Worm (Caenorhabditis elegans): Measurements from ENCODE around the gene nmr-1.

nmr-1 gene

DNA sequence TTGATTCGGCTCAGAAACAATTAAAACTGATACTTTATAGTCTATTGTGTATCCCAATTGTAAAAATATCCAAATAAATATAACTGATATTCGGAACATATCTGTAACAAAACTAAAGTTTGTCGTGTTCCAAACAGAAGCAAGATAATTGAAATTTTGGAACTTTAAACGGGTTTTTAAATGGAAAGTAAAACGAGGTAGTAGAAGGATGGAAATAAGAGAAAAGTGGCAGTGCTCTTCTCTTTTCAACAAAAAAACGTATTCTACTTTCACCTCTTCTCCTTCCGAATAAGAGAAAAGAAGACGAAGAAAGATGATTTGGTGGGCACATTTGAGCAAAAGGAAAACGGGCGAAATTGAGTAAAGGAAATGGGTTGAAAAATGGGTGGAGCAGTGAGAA is at the start of gene nmr-1:
Gene nmr-1 (minus strand): TSS at position 101 of the 400 bp plus-strand sequence.
- TF ChIP-seq ceh-45 (GFP tag; IDR thresholded peaks at IDR 0.05) (no peak), ceh-9 (tag; optimal IDR thresholded peaks at IDR 0.05) (no peak), unc-42 (tag; optimal IDR thresholded peaks at IDR 0.05) (no peak), K02D7.2 (tag; optimal IDR thresholded peaks at IDR 0.05) (no peak), pax-1 (tag; optimal IDR thresholded peaks at IDR 0.05) (no peak), fkh-10 (GFP tag; optimal IDR thresholded peaks at IDR 0.05) (no peak), C08G9.2 (tag; optimal IDR thresholded peaks at IDR 0.05) (no peak), sox-4 (tag; optimal IDR thresholded peaks at IDR 0.05) (no peak), unc-3 (GFP tag; conservative IDR thresholded peaks at IDR 0.05) (no peak), unc-3 (tag; optimal IDR thresholded peaks at IDR 0.05) (no peak), unc-86 (tag; optimal IDR thresholded peaks at IDR 0.05) (no peak), unc-55 (GFP tag; optimal IDR thresholded peaks at IDR 0.05) (no peak), ceh-2 (tag; optimal IDR thresholded peaks at IDR 0.05) (no peak), syd-9 (tag; optimal IDR thresholded peaks at IDR 0.05) (no peak), ets-4 (tag; optimal IDR thresholded peaks at IDR 0.05) (no peak)

DNA sequence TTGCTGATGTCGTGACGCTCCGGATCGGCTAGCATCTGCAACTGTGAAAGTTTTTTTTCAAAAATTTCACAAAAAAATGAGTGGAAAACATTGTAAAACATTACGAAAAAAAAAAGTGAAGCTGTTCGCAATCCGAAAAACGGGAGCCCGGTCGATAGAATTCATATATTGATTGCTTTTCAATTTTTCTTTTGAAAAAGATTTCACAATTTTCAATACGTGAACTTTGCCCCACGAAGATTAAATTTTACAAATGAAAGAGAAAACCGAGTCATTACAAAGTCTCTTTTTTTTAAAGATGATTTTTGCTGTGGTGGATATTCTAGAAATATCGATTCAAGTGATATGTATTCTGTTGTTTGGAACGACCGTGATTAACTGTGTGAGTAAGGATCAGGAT is 48.0 kb upstream of the nmr-1 start, which contains the start of gene F12A10.6:
Gene F12A10.6 (minus strand): TSS at position 101 of the 400 bp plus-strand sequence.
- no peak for TF ChIP-seq nhr-232 (tag; optimal IDR thresholded peaks at IDR 0.05)
- TF ChIP-seq unc-55 (GFP tag; optimal IDR thresholded peaks at IDR 0.05) = no peak
- no peak for TF ChIP-seq syd-9 (tag; optimal IDR thresholded peaks at IDR 0.05)
- no peak for TF ChIP-seq hlh-15 (tag; optimal IDR thresholded peaks at IDR 0.05)
- TF ChIP-seq ahr-1 (tag; optimal IDR thresholded peaks at IDR 0.05) = no peak
- TF ChIP-seq ceh-30 (tag; optimal IDR thresholded peaks at IDR 0.05) = no peak
- TF ChIP-seq K02D7.2 (tag; optimal IDR thresholded peaks at IDR 0.05) = no peak

DNA sequence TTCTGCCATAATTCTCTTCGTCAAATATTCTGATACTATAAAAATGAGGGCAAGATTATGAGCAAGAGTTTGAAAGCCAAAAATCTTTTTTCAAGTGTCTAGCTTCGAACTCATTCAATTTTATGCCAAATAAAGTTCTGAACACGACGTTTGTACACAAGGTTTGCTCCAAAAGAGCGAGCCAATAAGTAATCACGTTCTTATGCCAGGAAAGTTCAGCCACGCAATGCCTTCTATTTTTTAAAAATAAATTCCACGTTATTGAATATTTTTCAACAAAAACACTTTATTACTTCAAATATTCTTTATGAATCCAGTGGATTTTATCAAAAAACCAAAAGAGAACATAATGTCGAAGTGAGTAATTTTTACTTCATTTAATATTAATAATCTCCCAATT is 41.4 kb upstream of the nmr-1 start, which contains the start of gene nep-5:
Gene nep-5 (plus strand): TSS at position 301 of the 400 bp plus-strand sequence.
- no peak for TF ChIP-seq hlh-8 (tag; optimal IDR thresholded peaks at IDR 0.05)
- TF ChIP-seq hlh-30 (tag; optimal IDR thresholded peaks at IDR 0.05; ENCODE audit: insufficient read depth) = no peak
- TF ChIP-seq fkh-10 (GFP tag; optimal IDR thresholded peaks at IDR 0.05) = no peak
- no peak for TF ChIP-seq ref-2 (tag; optimal IDR thresholded peaks at IDR 0.05)
- TF ChIP-seq ets-4 (tag; optimal IDR thresholded peaks at IDR 0.05) = no peak
- no peak for TF ChIP-seq zip-5 (tag; optimal IDR thresholded peaks at IDR 0.05)
- TF ChIP-seq nhr-232 (tag; optimal IDR thresholded peaks at IDR 0.05) = no peak
- TF ChIP-seq sox-2 (GFP tag; IDR thresholded peaks at IDR 0.05) = no peak
- no peak for TF ChIP-seq Y22D7AL.16 (tag; optimal IDR thresholded peaks at IDR 0.05)
- no peak for TF ChIP-seq pat-9 (tag; optimal IDR thresholded peaks at IDR 0.05)
- no peak for TF ChIP-seq elt-2 (tag; optimal IDR thresholded peaks at IDR 0.05)
- no peak for TF ChIP-seq ttx-3 (tag; optimal IDR thresholded peaks at IDR 0.05)
- no peak for TF ChIP-seq mec-3 (tag; optimal IDR thresholded peaks at IDR 0.05; ENCODE audit: borderline replicate concordance)
- no peak for TF ChIP-seq hlh-6 (tag; optimal IDR thresholded peaks at IDR 0.05)
- no peak for TF ChIP-seq che-1 (tag; optimal IDR thresholded peaks at IDR 0.05)

DNA sequence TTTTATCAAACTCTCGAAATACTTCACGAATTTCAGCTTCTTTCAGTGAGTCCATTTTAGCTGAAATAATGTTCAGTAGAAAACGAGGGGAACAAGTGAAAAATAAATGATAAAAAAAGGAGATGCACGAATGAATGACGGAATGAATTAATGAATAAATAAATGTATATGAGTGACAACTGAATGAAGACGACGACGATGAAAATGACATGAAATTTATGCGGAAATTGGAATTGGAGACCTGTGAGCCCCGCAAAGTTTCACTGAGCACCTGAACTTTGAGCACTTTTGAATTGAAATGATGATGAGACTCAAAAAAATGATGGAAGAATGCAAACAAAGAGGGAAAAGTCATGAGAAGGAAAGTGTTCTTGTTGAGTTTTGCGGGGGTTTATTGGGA is 35.6 kb upstream of the nmr-1 start, which contains the start of gene cal-8:
Gene cal-8 (minus strand): TSS at position 60 of the 400 bp plus-strand sequence.
- TF ChIP-seq ceh-24 (tag; optimal IDR thresholded peaks at IDR 0.05) = no peak
- TF ChIP-seq ets-4 (tag; optimal IDR thresholded peaks at IDR 0.05) = no peak
- no peak for TF ChIP-seq nfya-1 (tag; optimal IDR thresholded peaks at IDR 0.05)
- TF ChIP-seq Y22D7AL.16 (tag; optimal IDR thresholded peaks at IDR 0.05) = no peak
- TF ChIP-seq ceh-34 (tag; optimal IDR thresholded peaks at IDR 0.05) = no peak
- TF ChIP-seq unc-55 (GFP tag; optimal IDR thresholded peaks at IDR 0.05) = no peak
- no peak for TF ChIP-seq hlh-15 (tag; optimal IDR thresholded peaks at IDR 0.05)
- TF ChIP-seq ztf-16 (tag; optimal IDR thresholded peaks at IDR 0.05) = no peak
- no peak for TF ChIP-seq ttx-3 (tag; optimal IDR thresholded peaks at IDR 0.05)
- no peak for TF ChIP-seq F13H6.1 (tag; optimal IDR thresholded peaks at IDR 0.05)
